Fruit fly (Drosophila melanogaster) whole organism, embryonic: Measurements from ENCODE around the gene CG43134.

Experiments used
- CG10321 ChIP-seq: fragments of 200-800 bp; sonication (Bioruptor generic); IDR thresholded peaks from 2 replicates; pipeline ENCODE4 v1.3.6; 2022; ENCODE audit warnings: missing biosample characterization, missing genetic modification characterization
- CG11398 ChIP-seq: fragments of 200-800 bp; sonication (Bioruptor generic); optimal IDR thresholded peaks from 2 replicates; lab custom pipeline; 2016; ENCODE audit warnings: missing biosample characterization, missing genetic modification characterization
- CG12071 ChIP-seq: fragments of 200-800 bp; sonication (Bioruptor generic); optimal IDR thresholded peaks from 3 replicates; lab custom pipeline; 2018; ENCODE audit warnings: missing biosample characterization, mild to moderate bottlenecking, missing genetic modification characterization
- CG12942 ChIP-seq: fragments of 200-800 bp; sonication (Bioruptor generic); optimal IDR thresholded peaks from 3 replicates; lab custom pipeline; 2016; ENCODE audit warnings: missing biosample characterization, missing genetic modification characterization
- CG14050 ChIP-seq: fragments of 200-800 bp; sonication (Bioruptor generic); IDR thresholded peaks from 3 replicates; pipeline ENCODE4 v1.3.6; 2022; ENCODE audit warnings: missing biosample characterization, missing genetic modification characterization
- CG14860 ChIP-seq: fragments of 200-800 bp; sonication (Bioruptor generic); IDR thresholded peaks from 3 replicates; pipeline ENCODE4 v1.3.6; 2022; ENCODE audit warnings: missing biosample characterization, missing genetic modification characterization; ENCODE audit not compliant: partially characterized antibody
- CG1529 ChIP-seq: fragments of 200-800 bp; sonication (Bioruptor generic); optimal IDR thresholded peaks from 3 replicates; lab custom pipeline; 2018; ENCODE audit warnings: missing biosample characterization, missing genetic modification characterization
- CG15479 ChIP-seq: fragments of 200-800 bp; sonication (Bioruptor generic); optimal IDR thresholded peaks from 3 replicates; lab custom pipeline; 2019; ENCODE audit warnings: missing biosample characterization, mild to moderate bottlenecking, missing genetic modification characterization, moderate library complexity
- CG1602 ChIP-seq: fragments of 200-800 bp; sonication (Bioruptor generic); optimal IDR thresholded peaks from 3 replicates; lab custom pipeline; 2016; ENCODE audit warnings: missing biosample characterization, missing genetic modification characterization
- CG17328 ChIP-seq: fragments of 200-800 bp; sonication (Bioruptor generic); IDR thresholded peaks from 2 replicates; pipeline ENCODE4 v1.3.6; 2022; ENCODE audit warnings: missing biosample characterization, missing genetic modification characterization
- CG18476 ChIP-seq: fragments of 200-800 bp; sonication (Bioruptor generic); optimal IDR thresholded peaks from 2 replicates; lab custom pipeline; 2016; ENCODE audit warnings: missing biosample characterization, mild to moderate bottlenecking, missing genetic modification characterization
- CG18764 ChIP-seq: fragments of 200-800 bp; sonication (Bioruptor generic); optimal IDR thresholded peaks from 3 replicates; lab custom pipeline; 2016; ENCODE audit warnings: missing biosample characterization, missing genetic modification characterization
- CG2116 ChIP-seq: fragments of 200-800 bp; sonication (Bioruptor generic); optimal IDR thresholded peaks from 3 replicates; lab custom pipeline; 2018; ENCODE audit warnings: missing biosample characterization, mild to moderate bottlenecking, missing genetic modification characterization
- CG2120 ChIP-seq: fragments of 200-800 bp; sonication (Bioruptor generic); optimal IDR thresholded peaks from 3 replicates; lab custom pipeline; 2016; ENCODE audit warnings: missing biosample characterization, missing genetic modification characterization
- CG30020 ChIP-seq: fragments of 200-800 bp; optimal IDR thresholded peaks from 2 replicates; lab custom pipeline; 2019; ENCODE audit warnings: missing biosample characterization, mild to moderate bottlenecking, missing genetic modification characterization, moderate library complexity
- CG30431 ChIP-seq: fragments of 200-800 bp; sonication (Bioruptor generic); optimal IDR thresholded peaks from 2 replicates; lab custom pipeline; 2017; ENCODE audit warnings: missing biosample characterization, missing genetic modification characterization
- CG3838 ChIP-seq: fragments of 200-800 bp; sonication (Bioruptor generic); optimal IDR thresholded peaks from 3 replicates; lab custom pipeline; 2016; ENCODE audit warnings: missing biosample characterization, missing genetic modification characterization
- CG4820 ChIP-seq: fragments of 200-800 bp; sonication (Bioruptor generic); optimal IDR thresholded peaks from 3 replicates; lab custom pipeline; 2016; ENCODE audit warnings: missing biosample characterization, missing genetic modification characterization
- CG7271 ChIP-seq: fragments of 200-800 bp; sonication (Bioruptor generic); optimal IDR thresholded peaks from 2 replicates; lab custom pipeline; 2018; ENCODE audit warnings: missing biosample characterization, mild to moderate bottlenecking, missing genetic modification characterization, moderate library complexity
- CG8281 ChIP-seq: fragments of 200-800 bp; sonication (Bioruptor generic); optimal IDR thresholded peaks from 2 replicates; lab custom pipeline; 2018; ENCODE audit warnings: missing biosample characterization, mild to moderate bottlenecking, missing genetic modification characterization, moderate library complexity
- CG8478 ChIP-seq: fragments of >200 bp; optimal IDR thresholded peaks from 2 replicates; lab custom pipeline; 2018
- CG9215 ChIP-seq: fragments of 200-800 bp; sonication (Bioruptor generic); IDR thresholded peaks from 2 replicates; pipeline ENCODE4 v1.3.6; 2022; ENCODE audit warnings: missing biosample characterization, missing genetic modification characterization
- CG9437 ChIP-seq: fragments of 200-800 bp; sonication (Bioruptor generic); optimal IDR thresholded peaks from 2 replicates; lab custom pipeline; 2018; ENCODE audit warnings: missing biosample characterization, mild to moderate bottlenecking, missing genetic modification characterization
- Camta ChIP-seq: fragments of 200-800 bp; sonication (Bioruptor generic); optimal IDR thresholded peaks from 2 replicates; lab custom pipeline; 2016; ENCODE audit warnings: missing biosample characterization, missing genetic modification characterization
- Dip3 ChIP-seq: fragments of 200-800 bp; sonication (Bioruptor generic); optimal IDR thresholded peaks from 3 replicates; lab custom pipeline; 2016; ENCODE audit warnings: missing biosample characterization, missing genetic modification characterization
- HmgD ChIP-seq: fragments of 200-800 bp; sonication (Bioruptor generic); optimal IDR thresholded peaks from 3 replicates; lab custom pipeline; 2016; ENCODE audit warnings: missing biosample characterization, missing genetic modification characterization
- Hr3 ChIP-seq: fragments of 200-800 bp; sonication (Bioruptor generic); optimal IDR thresholded peaks from 3 replicates; lab custom pipeline; 2016; ENCODE audit warnings: missing biosample characterization, missing genetic modification characterization
- Hsf ChIP-seq: fragments of 200-800 bp; sonication (Bioruptor generic); optimal IDR thresholded peaks from 3 replicates; lab custom pipeline; 2016; ENCODE audit warnings: missing biosample characterization, missing genetic modification characterization
- Lpt ChIP-seq: fragments of >200 bp; optimal IDR thresholded peaks from 2 replicates; lab custom pipeline; 2018; ENCODE audit warnings: missing biosample characterization, missing genetic modification characterization
- MTF-1 ChIP-seq: fragments of 200-800 bp; sonication (Bioruptor generic); optimal IDR thresholded peaks from 2 replicates; lab custom pipeline; 2018; ENCODE audit warnings: missing biosample characterization, mild to moderate bottlenecking, missing genetic modification characterization, borderline replicate concordance
- Mad ChIP-seq: fragments of 200-800 bp; sonication (Bioruptor generic); optimal IDR thresholded peaks from 2 replicates; lab custom pipeline; 2016; ENCODE audit warnings: missing biosample characterization, missing genetic modification characterization
- Meics ChIP-seq: fragments of 200-800 bp; sonication (Bioruptor generic); optimal IDR thresholded peaks from 2 replicates; lab custom pipeline; 2017; ENCODE audit warnings: missing biosample characterization, mild to moderate bottlenecking, missing genetic modification characterization
- Myb ChIP-seq: fragments of 200-800 bp; sonication (Bioruptor generic); optimal IDR thresholded peaks from 2 replicates; lab custom pipeline; 2016; ENCODE audit warnings: missing biosample characterization, missing genetic modification characterization
- Optix ChIP-seq: fragments of 200-800 bp; sonication (Bioruptor generic); IDR thresholded peaks from 3 replicates; pipeline ENCODE4 v1.3.6; 2022; ENCODE audit warnings: missing biosample characterization, missing genetic modification characterization
- Taf1 ChIP-seq: fragments of 200-800 bp; sonication (Bioruptor generic); IDR thresholded peaks from 2 replicates; pipeline ENCODE4 v1.3.6; 2022; ENCODE audit warnings: missing biosample characterization, missing genetic modification characterization
- abd-A ChIP-seq: fragments of 200-800 bp; sonication (Bioruptor generic); optimal IDR thresholded peaks from 3 replicates; lab custom pipeline; 2019; ENCODE audit warnings: missing biosample characterization, mild to moderate bottlenecking, missing genetic modification characterization, moderate library complexity
- btn ChIP-seq: fragments of 200-800 bp; sonication (Bioruptor generic); optimal IDR thresholded peaks from 2 replicates; lab custom pipeline; 2016; ENCODE audit warnings: missing biosample characterization, missing genetic modification characterization
- cad ChIP-seq: fragments of >200 bp; optimal IDR thresholded peaks from 2 replicates; lab custom pipeline; 2017; ENCODE audit warnings: missing biosample characterization, missing genetic modification characterization
- chif ChIP-seq, 2 experiments: fragments of 200-800 bp; sonication (Bioruptor generic); optimal IDR thresholded peaks; 3 replicates each; lab custom pipeline; 2016; ENCODE audit warnings: missing biosample characterization in 2 of 2, missing genetic modification characterization in 2 of 2
- crp ChIP-seq, 2 experiments: fragments of 200-800 bp; sonication (Bioruptor generic); optimal IDR thresholded peaks; 2 replicates in 1 of 2; 3 replicates in 1 of 2; lab custom pipeline; 2017; ENCODE audit warnings: missing biosample characterization in 2 of 2, missing genetic modification characterization in 2 of 2, mild to moderate bottlenecking in 1 of 2, moderate library complexity in 1 of 2
- emc ChIP-seq: fragments of 200-800 bp; sonication (Bioruptor generic); optimal IDR thresholded peaks from 2 replicates; lab custom pipeline; 2016; ENCODE audit warnings: missing biosample characterization, missing genetic modification characterization
- en ChIP-seq: fragments of 200-800 bp; sonication (Bioruptor generic); optimal IDR thresholded peaks from 2 replicates; lab custom pipeline; 2016; ENCODE audit warnings: missing biosample characterization, missing genetic modification characterization
- fd96Cb ChIP-seq: fragments of 200-800 bp; sonication (Bioruptor generic); optimal IDR thresholded peaks from 2 replicates; lab custom pipeline; 2018; ENCODE audit warnings: missing biosample characterization, mild to moderate bottlenecking, missing genetic modification characterization, moderate library complexity
- jing ChIP-seq: fragments of 200-800 bp; sonication (Bioruptor generic); optimal IDR thresholded peaks from 2 replicates; lab custom pipeline; 2018; ENCODE audit warnings: missing biosample characterization, mild to moderate bottlenecking, missing genetic modification characterization
- maf-S ChIP-seq: fragments of 200-800 bp; sonication (Bioruptor generic); optimal IDR thresholded peaks from 2 replicates; lab custom pipeline; 2016; ENCODE audit warnings: missing biosample characterization, missing genetic modification characterization
- odd ChIP-seq: fragments of 200-800 bp; sonication (Bioruptor generic); optimal IDR thresholded peaks from 2 replicates; lab custom pipeline; 2017; ENCODE audit warnings: missing biosample characterization, mild to moderate bottlenecking, missing genetic modification characterization
- pho ChIP-seq: fragments of 200-800 bp; sonication (Bioruptor generic); optimal IDR thresholded peaks from 2 replicates; lab custom pipeline; 2016; ENCODE audit warnings: missing biosample characterization, missing genetic modification characterization
- pzg ChIP-seq: fragments of 200-800 bp; sonication (Bioruptor generic); optimal IDR thresholded peaks from 3 replicates; lab custom pipeline; 2018; ENCODE audit warnings: missing biosample characterization, mild to moderate bottlenecking, missing genetic modification characterization, moderate library complexity
- run ChIP-seq: fragments of 200-800 bp; sonication (Bioruptor generic); optimal IDR thresholded peaks from 3 replicates; lab custom pipeline; 2018; ENCODE audit warnings: missing biosample characterization, mild to moderate bottlenecking, missing genetic modification characterization
- scrt ChIP-seq: fragments of 200-800 bp; sonication (Bioruptor generic); optimal IDR thresholded peaks from 2 replicates; lab custom pipeline; 2018; ENCODE audit warnings: missing biosample characterization, mild to moderate bottlenecking, missing genetic modification characterization, moderate library complexity
- sr ChIP-seq: fragments of 200-800 bp; sonication (Bioruptor generic); IDR thresholded peaks from 3 replicates; pipeline ENCODE4 v1.3.6; 2022; ENCODE audit warnings: missing biosample characterization, missing genetic modification characterization
- trh ChIP-seq: fragments of 200-800 bp; sonication (Bioruptor generic); optimal IDR thresholded peaks from 2 replicates; lab custom pipeline; 2016; ENCODE audit warnings: missing biosample characterization, missing genetic modification characterization
- zfh2 ChIP-seq: fragments of 200-800 bp; sonication (Bioruptor generic); optimal IDR thresholded peaks from 2 replicates; lab custom pipeline; 2016; ENCODE audit warnings: missing biosample characterization, missing genetic modification characterization

CG43134 gene

dm6 chrX:4262661-4263060 lies 15.5 kb downstream of the CG43134 start (continued):
- TF ChIP-seq Lpt (GFP tag; lab: Kevin White, UChicago) = no peak
- TF ChIP-seq CG9215 (GFP tag; lab: Robert Waterston, UW) = peak; percentile 51
- no peak for TF ChIP-seq CG8478 (lab: Kevin White, UChicago)
- TF ChIP-seq CG10321 (GFP tag; lab: Robert Waterston, UW) = no peak
- no peak for TF ChIP-seq HmgD (GFP tag; lab: Kevin White, UChicago)
- no peak for TF ChIP-seq sr
- no peak for TF ChIP-seq pzg
- TF ChIP-seq Taf1 (GFP tag; lab: Robert Waterston, UW) = no peak; the same call in 1 of the 2 replicates
- TF ChIP-seq CG30020 (tag; lab: Kevin White, UChicago) = no peak
- TF ChIP-seq CG4820 (GFP tag; lab: Kevin White, UChicago) = no peak
- no peak for TF ChIP-seq CG7271 (tag; lab: Kevin White, UChicago)
- no peak for TF ChIP-seq CG8281
- peak; percentile 65 for TF ChIP-seq Meics (GFP tag; lab: Kevin White, UChicago)
- peak; percentile 44 for TF ChIP-seq jing (GFP tag; lab: Kevin White, UChicago)
- no peak for TF ChIP-seq run (tag; lab: Kevin White, UChicago)
- TF ChIP-seq CG18476 = no peak
- TF ChIP-seq zfh2 (GFP tag; lab: Kevin White, UChicago) = peak; percentile 23
- TF ChIP-seq crp (GFP tag; optimal IDR thresholded peaks at IDR 0.05; lab: Kevin White, UChicago) = no peak
- TF ChIP-seq Hr3 (GFP tag; lab: Kevin White, UChicago) = peak; percentile 10
- no peak for TF ChIP-seq CG1602
- TF ChIP-seq CG2116 (GFP tag; lab: Kevin White, UChicago) = no peak
- TF ChIP-seq Optix = peak; percentile 22; the same call in 1 of the 3 replicates
- TF ChIP-seq CG11398 = no peak
- no peak for TF ChIP-seq CG9437 (GFP tag; lab: Kevin White, UChicago)
- peak; percentile 38 for TF ChIP-seq Hsf
- no peak for TF ChIP-seq Dip3
- no peak for TF ChIP-seq Mad (GFP tag; lab: Kevin White, UChicago)
- no peak for TF ChIP-seq odd (GFP tag; lab: Kevin White, UChicago)
- no peak for TF ChIP-seq CG3838 (GFP tag; lab: Kevin White, UChicago)
- peak; percentile 9 for TF ChIP-seq CG12942 (GFP tag; lab: Kevin White, UChicago)
- peak; percentile 22 for TF ChIP-seq CG1529 (GFP tag; lab: Kevin White, UChicago)
- TF ChIP-seq pho (GFP tag; lab: Kevin White, UChicago) = peak; percentile 20
- peak; percentile 57 for TF ChIP-seq abd-A (tag; lab: Kevin White, UChicago)
- TF ChIP-seq MTF-1 = no peak
- no peak for TF ChIP-seq en (GFP tag; lab: Kevin White, UChicago)
- TF ChIP-seq Camta (GFP tag; lab: Kevin White, UChicago) = no peak
- no peak for TF ChIP-seq trh
- TF ChIP-seq CG14860 (GFP tag; lab: Robert Waterston, UW) = no peak
- TF ChIP-seq scrt (GFP tag; lab: Kevin White, UChicago) = peak; percentile 33
- TF ChIP-seq emc (GFP tag; lab: Kevin White, UChicago) = no peak
- TF ChIP-seq CG14050 (GFP tag; lab: Robert Waterston, UW) = no peak
- peak; percentile 7 for TF ChIP-seq Myb (GFP tag; lab: Kevin White, UChicago)
- no peak for TF ChIP-seq CG18764 (GFP tag; lab: Kevin White, UChicago)
- TF ChIP-seq chif (GFP tag; optimal IDR thresholded peaks at IDR 0.05; lab: Kevin White, UChicago) = peak in 1 of 2 experiments; percentile 47
- TF ChIP-seq CG2120 = peak; percentile 73
- TF ChIP-seq btn (GFP tag; lab: Kevin White, UChicago) = no peak
- no peak for TF ChIP-seq cad (GFP tag; lab: Kevin White, UChicago)
- TF ChIP-seq fd96Cb = peak; percentile 45
- TF ChIP-seq CG15479 (GFP tag; lab: Kevin White, UChicago) = no peak
- peak; percentile 43 for TF ChIP-seq CG12071 (GFP tag; lab: Kevin White, UChicago)
- peak; percentile 4 for TF ChIP-seq maf-S (GFP tag; lab: Kevin White, UChicago)
- TF ChIP-seq CG30431 = peak; percentile 41
- peak; percentile 44; the same call in 1 of the 2 replicates for TF ChIP-seq CG17328 (GFP tag; lab: Robert Waterston, UW)
